Worm (Caenorhabditis elegans): ENCODE measurements around the gene C03B1.7.
A peak's percentile ranks its signal among the peaks of the same experiment; 100 is the strongest.

Gene C03B1.7

DNA sequence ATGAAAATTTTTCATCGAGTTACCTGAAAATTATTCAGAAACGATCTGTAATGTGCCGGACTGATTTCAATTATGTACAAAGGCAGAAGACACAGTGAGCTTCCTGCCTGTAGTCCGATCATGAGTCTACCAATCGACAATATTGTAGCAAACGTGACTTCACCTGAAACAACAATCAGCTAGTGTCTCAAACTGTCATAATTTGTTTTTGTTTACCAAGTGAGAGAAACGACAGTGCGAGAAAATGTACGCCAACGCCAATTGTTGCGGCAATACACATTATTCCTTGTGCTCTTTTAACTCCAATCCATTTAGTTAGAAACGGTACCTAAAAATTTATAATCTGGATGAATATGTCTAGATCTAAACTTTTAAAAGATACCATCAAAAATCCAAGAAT, 4.3 kb upstream of the C03B1.7 start:
- no peak for TF ChIP-seq ceh-34 (tag; optimal IDR thresholded peaks at IDR 0.05)
- TF ChIP-seq pha-2 (tag; optimal IDR thresholded peaks at IDR 0.05): no peak
- no peak for TF ChIP-seq ets-4 (tag; optimal IDR thresholded peaks at IDR 0.05)
- no peak for TF ChIP-seq sox-2 (GFP tag; IDR thresholded peaks at IDR 0.05)
- TF ChIP-seq odd-2 (tag; optimal IDR thresholded peaks at IDR 0.05): no peak

DNA sequence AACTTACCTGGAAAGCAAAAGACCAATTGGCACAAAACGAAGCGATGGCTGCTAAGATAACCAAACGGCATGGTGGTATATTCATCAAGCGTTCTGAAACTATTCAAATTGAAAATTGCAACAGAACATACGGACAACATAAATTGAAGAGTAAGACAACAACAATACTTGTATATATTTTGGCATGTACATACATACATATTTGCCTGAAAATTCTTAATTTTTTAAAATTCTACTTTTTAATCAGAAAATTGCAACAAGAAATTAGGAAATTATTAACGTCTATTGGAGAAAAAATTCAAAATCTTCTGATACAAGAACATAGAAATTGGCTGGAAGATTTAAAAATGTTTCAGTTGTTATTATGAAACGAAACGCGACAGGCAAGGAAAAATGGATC, 3.7 kb upstream of the C03B1.7 start, which contains the start of gene C03B1.13:
Gene C03B1.13 (minus strand): TSS at position 101 of the 400 bp plus-strand sequence.
- TF ChIP-seq unc-3 (GFP tag; conservative IDR thresholded peaks at IDR 0.05): no peak
- no peak for TF ChIP-seq unc-3 (tag; optimal IDR thresholded peaks at IDR 0.05)
- no peak for TF ChIP-seq hlh-13 (GFP tag; optimal IDR thresholded peaks at IDR 0.05)
- no peak for TF ChIP-seq unc-86 (tag; optimal IDR thresholded peaks at IDR 0.05)
- TF ChIP-seq fax-1 (tag; optimal IDR thresholded peaks at IDR 0.05): no peak
- no peak for TF ChIP-seq ceh-22 (tag; optimal IDR thresholded peaks at IDR 0.05)
- no peak for TF ChIP-seq hlh-15 (tag; optimal IDR thresholded peaks at IDR 0.05)
- TF ChIP-seq lim-6 (tag; optimal IDR thresholded peaks at IDR 0.05): no peak
- TF ChIP-seq ceh-6 (GFP tag; optimal IDR thresholded peaks at IDR 0.05): no peak
- TF ChIP-seq ceh-48 (tag; optimal IDR thresholded peaks at IDR 0.05): no peak
- no peak for TF ChIP-seq elt-4 (tag; optimal IDR thresholded peaks at IDR 0.05)
- TF ChIP-seq ceh-19 (GFP tag; optimal IDR thresholded peaks at IDR 0.05): no peak
- no peak for TF ChIP-seq dve-1 (tag; optimal IDR thresholded peaks at IDR 0.05)
- TF ChIP-seq ref-2 (tag; optimal IDR thresholded peaks at IDR 0.05): no peak

DNA sequence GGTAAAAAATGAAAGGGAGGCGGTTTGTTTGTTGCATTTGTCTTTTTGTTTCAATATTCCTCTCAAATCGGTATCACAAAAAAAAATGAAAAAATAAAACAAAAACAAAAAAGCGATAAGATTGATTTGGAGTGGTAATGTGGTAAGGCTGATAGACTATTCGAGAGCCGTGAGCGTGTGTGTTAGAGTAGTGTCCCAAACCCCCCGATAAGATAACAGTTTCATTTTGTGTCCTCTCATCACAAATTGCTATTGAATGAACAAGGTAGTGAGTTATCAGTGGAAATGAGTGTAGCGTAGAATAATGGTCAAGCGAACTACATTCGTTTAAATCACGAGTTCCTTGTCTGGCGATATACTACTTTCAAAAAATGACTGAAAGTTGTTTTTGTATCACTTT, 3.2 kb upstream of the C03B1.7 start:
- TF ChIP-seq pqm-1 (tag; optimal IDR thresholded peaks at IDR 0.05) (peak; percentile 40), elt-2 (tag; optimal IDR thresholded peaks at IDR 0.05) (peak; percentile 92), ceh-18 (tag; optimal IDR thresholded peaks at IDR 0.05) (no peak)

DNA sequence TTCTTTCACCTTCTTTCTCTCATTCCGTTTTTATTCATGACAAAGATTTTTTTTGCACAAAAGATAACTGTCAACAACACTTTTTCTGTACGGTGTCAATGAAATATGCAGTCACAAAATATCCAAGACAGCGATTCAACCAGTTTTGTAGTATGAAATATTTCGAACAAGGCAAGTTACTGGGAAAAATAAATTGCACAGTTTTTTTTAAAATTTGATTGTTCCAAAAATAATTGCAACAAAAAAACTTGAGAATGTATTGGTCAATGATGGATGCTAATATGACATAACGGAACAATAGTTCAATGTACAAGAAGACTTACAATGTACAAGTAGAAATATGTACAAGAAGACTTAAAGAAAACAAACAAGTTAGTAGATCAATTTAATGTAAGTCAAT, 4.2 kb downstream of the C03B1.7 start:
- TF ChIP-seq fkh-6 (tag; optimal IDR thresholded peaks at IDR 0.05) (no peak), ref-2 (tag; optimal IDR thresholded peaks at IDR 0.05) (no peak), C38D4.7 (GFP tag; optimal IDR thresholded peaks at IDR 0.05) (no peak), sox-2 (GFP tag; IDR thresholded peaks at IDR 0.05) (no peak)

DNA sequence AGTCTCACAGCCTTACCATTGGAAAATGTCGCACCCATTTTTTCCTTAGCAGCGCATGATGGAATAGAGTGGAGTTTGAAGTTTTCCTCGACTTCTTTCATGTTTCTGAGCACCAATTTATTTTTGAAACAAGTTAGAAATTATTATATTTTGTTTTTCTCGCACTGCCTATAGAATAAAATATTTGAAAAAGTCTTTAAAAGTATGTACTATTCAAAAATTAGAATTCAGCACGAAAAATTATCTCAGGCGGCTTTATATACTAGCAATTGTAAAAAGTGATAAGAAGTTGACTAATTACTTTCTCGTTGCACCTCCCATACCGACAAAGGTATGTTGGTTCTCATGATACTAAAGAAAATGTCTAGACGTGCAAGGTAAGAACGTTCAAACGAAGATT, 5.4 kb downstream of the C03B1.7 start, which contains the start of gene C03B1.9:
Gene C03B1.9 (minus strand): TSS at position 101 of the 400 bp plus-strand sequence.
- TF ChIP-seq hlh-8 (tag; optimal IDR thresholded peaks at IDR 0.05): no peak
- no peak for TF ChIP-seq ceh-19 (GFP tag; optimal IDR thresholded peaks at IDR 0.05)
- TF ChIP-seq nfya-1 (tag; optimal IDR thresholded peaks at IDR 0.05): no peak
- no peak for TF ChIP-seq unc-3 (GFP tag; conservative IDR thresholded peaks at IDR 0.05)
- TF ChIP-seq unc-3 (tag; optimal IDR thresholded peaks at IDR 0.05): no peak
- no peak for TF ChIP-seq fkh-6 (tag; optimal IDR thresholded peaks at IDR 0.05)
- TF ChIP-seq ref-2 (tag; optimal IDR thresholded peaks at IDR 0.05): no peak
- TF ChIP-seq lin-11 (tag; optimal IDR thresholded peaks at IDR 0.05): no peak
- TF ChIP-seq nhr-232 (tag; optimal IDR thresholded peaks at IDR 0.05): no peak
- no peak for TF ChIP-seq C08G9.2 (tag; optimal IDR thresholded peaks at IDR 0.05)
- no peak for TF ChIP-seq che-1 (tag; optimal IDR thresholded peaks at IDR 0.05)
- TF ChIP-seq nhr-11 (tag; optimal IDR thresholded peaks at IDR 0.05): no peak
- no peak for TF ChIP-seq npax-4 (tag; optimal IDR thresholded peaks at IDR 0.05)
- TF ChIP-seq hlh-13 (GFP tag; optimal IDR thresholded peaks at IDR 0.05): no peak
- no peak for TF ChIP-seq ceh-48 (tag; optimal IDR thresholded peaks at IDR 0.05)

DNA sequence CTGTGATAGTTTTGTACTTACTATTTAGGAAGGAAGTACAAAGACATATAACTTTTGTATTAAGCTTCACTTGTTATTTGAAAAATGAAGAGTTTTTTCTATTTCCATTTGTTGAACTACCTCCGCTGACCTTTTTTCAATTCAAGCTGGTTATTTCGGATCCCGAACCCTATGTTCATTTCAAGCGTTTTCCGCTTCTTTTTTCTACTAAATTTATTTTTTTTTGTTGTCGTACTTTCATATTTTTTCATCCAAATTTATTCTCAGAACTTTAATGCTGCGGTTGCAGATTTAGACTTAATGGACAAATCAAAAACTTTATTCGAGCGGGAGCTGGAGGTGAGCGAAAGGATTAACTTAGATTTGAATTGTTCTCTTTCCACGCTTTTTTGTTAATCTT, 8.4 kb downstream of the C03B1.7 start, which contains the start of gene C03B1.6:
Gene C03B1.6 (plus strand): TSS at position 301 of the 400 bp plus-strand sequence.
- TF ChIP-seq unc-3 (GFP tag; conservative IDR thresholded peaks at IDR 0.05) (no peak), unc-3 (tag; optimal IDR thresholded peaks at IDR 0.05) (no peak)
